Fruit fly (Drosophila melanogaster): ENCODE measurements around the gene CG43251.

- peak; percentile 41 for TF ChIP-seq CG3919 (GFP tag; optimal IDR thresholded peaks at IDR 0.05)
- TF ChIP-seq Hr39 (GFP tag; optimal IDR thresholded peaks at IDR 0.05), result no peak
- peak; percentile 54 for TF ChIP-seq CG6854 (GFP tag; optimal IDR thresholded peaks at IDR 0.05)
- TF ChIP-seq Lpt (GFP tag; optimal IDR thresholded peaks at IDR 0.05), result peak; percentile 43
- no peak for TF ChIP-seq Sox14 (GFP tag; optimal IDR thresholded peaks at IDR 0.05)
- TF ChIP-seq topi (GFP tag; optimal IDR thresholded peaks at IDR 0.05), result peak; percentile 11
- TF ChIP-seq CG16779 (tag; optimal IDR thresholded peaks at IDR 0.05), result peak; percentile 17
- peak; percentile 73 for TF ChIP-seq Eip78C (GFP tag)
- TF ChIP-seq esn (GFP tag; optimal IDR thresholded peaks at IDR 0.05), result peak; percentile 26
- no peak for TF ChIP-seq CG7368 (GFP tag; optimal IDR thresholded peaks at IDR 0.05)
- no peak for TF ChIP-seq Eip93F (GFP tag; optimal IDR thresholded peaks at IDR 0.05)
- TF ChIP-seq Eip75B (GFP tag; optimal IDR thresholded peaks at IDR 0.05), result no peak
Measured at dm6 chr3L:20730323-20731238, 28.1 kb upstream of the CG43251 start, which contains the start of gene CG13252.

Data from whole organism, prepupa.